Worm (Caenorhabditis elegans): ENCODE results near the gene ins-17.

DNA sequence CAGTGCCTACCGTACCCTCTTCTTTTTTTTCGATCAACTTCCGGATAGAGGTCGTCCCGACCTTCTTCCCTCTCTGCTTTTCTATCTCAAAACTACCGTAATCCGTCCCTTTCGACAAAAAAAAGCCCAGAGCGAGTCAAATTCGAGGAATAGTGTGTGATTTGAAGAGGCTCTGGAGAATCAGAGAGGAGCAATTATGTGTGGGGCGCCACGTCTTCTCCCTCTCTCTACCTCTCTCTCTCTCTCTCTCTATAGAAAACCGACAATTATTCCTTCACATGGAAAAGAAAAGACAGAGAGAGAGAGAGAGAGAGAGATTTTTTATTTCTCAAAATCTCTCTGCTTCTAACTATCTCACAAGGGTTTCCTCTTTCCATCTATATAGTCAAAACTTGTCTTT lies 20.8 kb downstream of the ins-17 start:
- TF ChIP-seq pag-3 (tag; optimal IDR thresholded peaks at IDR 0.05; ENCODE audit: borderline replicate concordance, insufficient read depth), result no peak
- no peak for TF ChIP-seq egl-13 (tag; optimal IDR thresholded peaks at IDR 0.05)
- no peak for TF ChIP-seq pqm-1 (tag; optimal IDR thresholded peaks at IDR 0.05)
- peak; percentile 63 to 85 for TF ChIP-seq lsy-2 (tag; optimal IDR thresholded peaks at IDR 0.05)
- TF ChIP-seq fos-1 (tag; optimal IDR thresholded peaks at IDR 0.05), result no peak
- no peak for TF ChIP-seq hlh-4 (tag; optimal IDR thresholded peaks at IDR 0.05)
- TF ChIP-seq blmp-1 (tag; optimal IDR thresholded peaks at IDR 0.05), result peak; percentile 2

All from whole organism, L1 larva.